Fruit fly (Drosophila melanogaster): ENCODE results near the gene Z600.

- TF ChIP-seq Sin3A (optimal IDR thresholded peaks at IDR 0.05): no peak
- no peak for TF ChIP-seq h (optimal IDR thresholded peaks at IDR 0.05)
- TF ChIP-seq psq (optimal IDR thresholded peaks at IDR 0.05): no peak
- TF ChIP-seq insv (optimal IDR thresholded peaks at IDR 0.05): no peak
- no peak for TF ChIP-seq ttk (optimal IDR thresholded peaks at IDR 0.05)
Measured at dm6 chr3L:15485302-15485701, 23.6 kb upstream of the Z600 start, which contains the start of gene Ran-like.

All from Kc167 (cell line).